Fruit fly (Drosophila melanogaster) whole organism, pupa: ENCODE results near the gene Ccz1.

Experiments used
- CG32121 ChIP-seq: fragments of 200-800 bp; sonication (Bioruptor generic); IDR thresholded peaks from 2 replicates; pipeline ENCODE4 v1.3.6; 2022; ENCODE audit warnings: missing biosample characterization, missing genetic modification characterization
- CG8159 ChIP-seq: fragments of 200-800 bp; sonication (Bioruptor generic); optimal IDR thresholded peaks from 3 replicates; lab custom pipeline; 2018; ENCODE audit warnings: missing biosample characterization, mild to moderate bottlenecking, missing genetic modification characterization, moderate library complexity
- EcR ChIP-seq: fragments of 200-800 bp; sonication (Bioruptor generic); optimal IDR thresholded peaks from 3 replicates; lab custom pipeline; 2019; ENCODE audit warnings: missing biosample characterization, missing genetic modification characterization, mild to moderate bottlenecking, moderate library complexity, missing genetic modification reagents
- Pif1A ChIP-seq: fragments of 200-800 bp; sonication (Bioruptor generic); optimal IDR thresholded peaks from 3 replicates; lab custom pipeline; 2016; ENCODE audit warnings: missing biosample characterization, missing genetic modification characterization
- Pif1B ChIP-seq: fragments of 200-800 bp; sonication (Bioruptor generic); optimal IDR thresholded peaks from 3 replicates; lab custom pipeline; 2016; ENCODE audit warnings: missing biosample characterization, missing genetic modification characterization
- rn ChIP-seq: fragments of 200-800 bp; sonication (Bioruptor generic); IDR thresholded peaks from 2 replicates; pipeline ENCODE4 v1.3.6; 2022; ENCODE audit warnings: missing biosample characterization, missing genetic modification characterization

DNA sequence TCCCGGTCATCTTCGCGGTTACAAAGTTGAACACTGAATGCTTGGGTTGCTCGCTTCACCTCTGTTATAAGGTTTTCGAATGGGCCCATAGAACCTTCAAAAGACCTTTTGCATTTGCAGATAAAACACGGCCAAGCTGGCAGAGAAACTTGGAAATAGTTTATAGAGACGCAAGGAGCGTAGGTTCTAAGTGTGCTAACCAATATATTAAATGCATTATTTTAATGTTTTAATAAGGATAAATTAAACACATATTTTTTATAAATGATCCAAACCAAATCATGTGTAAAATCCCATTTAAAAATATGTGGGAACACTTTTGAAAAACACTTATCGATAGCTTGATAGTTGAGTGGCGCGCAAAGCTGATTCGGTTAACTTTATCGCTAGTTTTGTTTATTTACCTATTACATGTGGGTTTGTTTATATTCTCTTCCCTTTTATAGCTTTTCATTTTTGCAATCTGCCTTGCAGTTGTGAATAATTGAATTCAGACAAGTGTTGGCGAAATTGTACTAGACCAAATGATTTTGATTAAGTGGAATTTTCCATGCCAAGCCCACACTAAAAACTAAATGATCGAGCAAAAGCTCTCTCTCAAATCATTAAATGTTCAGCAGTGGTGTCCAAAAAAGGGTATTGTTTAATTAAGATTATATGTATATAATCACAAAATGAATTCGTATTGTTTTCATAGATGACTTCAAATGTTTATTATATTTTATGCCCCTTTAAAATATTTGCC, 41.3 kb upstream of the Ccz1 start, which contains the start of gene CG12766:
- TF ChIP-seq Pif1A (GFP tag; lab: Kevin White, UChicago): no peak
- TF ChIP-seq Pif1B (GFP tag; lab: Kevin White, UChicago): no peak
- TF ChIP-seq rn (GFP tag; lab: Robert Waterston, UW): no peak
- TF ChIP-seq CG8159 (tag; lab: Kevin White, UChicago): no peak
- TF ChIP-seq CG32121 (GFP tag; lab: Robert Waterston, UW): peak; percentile 52
- no peak for TF ChIP-seq EcR (GFP tag; lab: Kevin White, UChicago)
